Fruit fly (Drosophila melanogaster) whole organism, adult: ENCODE measurements around the gene Mur2B.

ENCODE experiments used
- CG11617 ChIP-seq: fragments of 200-800 bp; sonication (Bioruptor generic); optimal IDR thresholded peaks from 2 replicates; lab custom pipeline; 2017; ENCODE audit warnings: mild to moderate bottlenecking, missing biosample characterization, missing genetic modification reagents, missing genetic modification characterization
- CG12768 ChIP-seq: fragments of 200-800 bp; sonication (Bioruptor generic); optimal IDR thresholded peaks from 2 replicates; lab custom pipeline; 2017; ENCODE audit warnings: missing biosample characterization, missing genetic modification characterization, mild to moderate bottlenecking, moderate library complexity, missing genetic modification reagents
- CG14711 ChIP-seq: fragments of 200-800 bp; sonication (Bioruptor generic); optimal IDR thresholded peaks from 2 replicates; lab custom pipeline; 2018; ENCODE audit warnings: missing biosample characterization, mild to moderate bottlenecking, missing genetic modification characterization, moderate library complexity
- CG1620 ChIP-seq: fragments of 200-800 bp; sonication (Bioruptor generic); optimal IDR thresholded peaks from 2 replicates; lab custom pipeline; 2016; ENCODE audit warnings: missing biosample characterization, missing genetic modification characterization
- CG33017 ChIP-seq: fragments of 200-800 bp; sonication (Bioruptor generic); optimal IDR thresholded peaks from 2 replicates; lab custom pipeline; 2018; ENCODE audit warnings: missing biosample characterization, mild to moderate bottlenecking, missing genetic modification characterization, moderate library complexity
- CG5204 ChIP-seq: fragments of 200-800 bp; sonication (Bioruptor generic); optimal IDR thresholded peaks from 2 replicates; lab custom pipeline; 2016; ENCODE audit warnings: missing biosample characterization, missing genetic modification characterization
- CG7045 ChIP-seq: fragments of 200-800 bp; sonication (Bioruptor generic); optimal IDR thresholded peaks from 2 replicates; lab custom pipeline; 2017; ENCODE audit warnings: missing biosample characterization, mild to moderate bottlenecking, missing genetic modification characterization
- CG7101 ChIP-seq: fragments of 200-800 bp; sonication (Bioruptor generic); optimal IDR thresholded peaks from 2 replicates; lab custom pipeline; 2018; ENCODE audit warnings: missing biosample characterization, mild to moderate bottlenecking, missing genetic modification characterization, moderate library complexity
- Clk ChIP-seq: fragments of 200-800 bp; sonication (Bioruptor generic); optimal IDR thresholded peaks from 2 replicates; lab custom pipeline; 2017; ENCODE audit warnings: missing biosample characterization, missing genetic modification characterization
- Crg-1 ChIP-seq: fragments of 200-800 bp; sonication (Bioruptor generic); optimal IDR thresholded peaks from 2 replicates; lab custom pipeline; 2016; ENCODE audit warnings: missing biosample characterization, missing genetic modification characterization
- Hr96 ChIP-seq: fragments of 200-800 bp; sonication (Bioruptor generic); optimal IDR thresholded peaks from 2 replicates; lab custom pipeline; 2016; ENCODE audit warnings: missing biosample characterization, missing genetic modification characterization
- Mnt ChIP-seq: fragments of 200-800 bp; sonication (Bioruptor generic); optimal IDR thresholded peaks from 2 replicates; lab custom pipeline; 2016; ENCODE audit warnings: missing biosample characterization, mild to moderate bottlenecking, missing genetic modification characterization
- bab1 ChIP-seq: fragments of 200-800 bp; sonication (Bioruptor generic); optimal IDR thresholded peaks from 3 replicates; lab custom pipeline; 2019; ENCODE audit warnings: missing biosample characterization, mild to moderate bottlenecking, missing genetic modification characterization, moderate library complexity
- cic ChIP-seq: fragments of 200-800 bp; sonication (Bioruptor generic); optimal IDR thresholded peaks from 2 replicates; lab custom pipeline; 2017; ENCODE audit warnings: missing biosample characterization, mild to moderate bottlenecking, missing genetic modification characterization, moderate library complexity
- cnc ChIP-seq, 2 experiments: fragments of >200 bp; optimal IDR thresholded peaks; 2 replicates each; lab custom pipeline; 2017
- kay ChIP-seq: fragments of 200-800 bp; sonication (Bioruptor generic); peaks from one replicate; lab custom pipeline; 2016; ENCODE audit warnings: missing biosample characterization, missing genetic modification characterization, borderline replicate concordance
- ovo ChIP-seq: fragments of 200-800 bp; sonication (Bioruptor generic); optimal IDR thresholded peaks from 2 replicates; lab custom pipeline; 2016; ENCODE audit warnings: missing biosample characterization, missing genetic modification characterization
- pad ChIP-seq: fragments of 200-800 bp; sonication (Bioruptor generic); optimal IDR thresholded peaks from 3 replicates; lab custom pipeline; 2017; ENCODE audit warnings: missing biosample characterization, missing genetic modification characterization, mild to moderate bottlenecking, moderate library complexity, missing genetic modification reagents
- tj ChIP-seq: fragments of 200-800 bp; sonication (Bioruptor generic); optimal IDR thresholded peaks from 3 replicates; lab custom pipeline; 2017; ENCODE audit warnings: missing biosample characterization, mild to moderate bottlenecking, missing genetic modification characterization, moderate library complexity
- toe ChIP-seq: fragments of 200-800 bp; sonication (Bioruptor generic); optimal IDR thresholded peaks from 2 replicates; lab custom pipeline; 2016; ENCODE audit warnings: missing biosample characterization, missing genetic modification characterization

Mur2B gene

dm6 chrX:1507751-1508150 is 160.8 kb downstream of the Mur2B start, which contains the start of gene Nmdar2:
Gene Nmdar2 (minus strand): TSS chrX:1507809.
- TF ChIP-seq cic (GFP tag; lab: Kevin White, UChicago) = no peak
- TF ChIP-seq pad (GFP tag; lab: Kevin White, UChicago) = no peak
- no peak for TF ChIP-seq kay (GFP tag; lab: Kevin White, UChicago)
- TF ChIP-seq cnc (optimal IDR thresholded peaks at IDR 0.05; lab: Kevin White, UChicago) = no peak
- TF ChIP-seq CG5204 (GFP tag; lab: Kevin White, UChicago) = no peak
- no peak for TF ChIP-seq Clk (GFP tag; lab: Kevin White, UChicago)
- no peak for TF ChIP-seq ovo (GFP tag; lab: Kevin White, UChicago)
- TF ChIP-seq toe (GFP tag; lab: Kevin White, UChicago) = no peak
- no peak for TF ChIP-seq tj (GFP tag; lab: Kevin White, UChicago)
- TF ChIP-seq bab1 = no peak
- no peak for TF ChIP-seq CG33017 (tag; lab: Kevin White, UChicago)
- TF ChIP-seq Hr96 (GFP tag; lab: Kevin White, UChicago) = no peak
- no peak for TF ChIP-seq CG7045 (GFP tag; lab: Kevin White, UChicago)
- no peak for TF ChIP-seq CG11617 (GFP tag; lab: Kevin White, UChicago)
- TF ChIP-seq CG14711 = no peak
- no peak for TF ChIP-seq Mnt (GFP tag; lab: Kevin White, UChicago)
- TF ChIP-seq CG1620 = no peak
- TF ChIP-seq CG12768 (GFP tag; lab: Kevin White, UChicago) = no peak
- no peak for TF ChIP-seq Crg-1 (GFP tag; lab: Kevin White, UChicago)

- TF ChIP-seq toe (GFP tag; lab: Kevin White, UChicago) (no peak), CG7101 (tag; lab: Kevin White, UChicago) (peak; percentile 89), Hr96 (GFP tag; lab: Kevin White, UChicago) (peak; percentile 77), Clk (GFP tag; lab: Kevin White, UChicago) (peak; percentile 5), tj (GFP tag; lab: Kevin White, UChicago) (peak; percentile 62), CG14711 (peak; percentile 70), Mnt (GFP tag; lab: Kevin White, UChicago) (peak; percentile 95), CG33017 (tag; lab: Kevin White, UChicago) (peak; percentile 72), CG7045 (GFP tag; lab: Kevin White, UChicago) (peak; percentile 3), Crg-1 (GFP tag; lab: Kevin White, UChicago) (peak; percentile 71), CG5204 (GFP tag; lab: Kevin White, UChicago) (no peak), kay (GFP tag; lab: Kevin White, UChicago) (no peak), CG1620 (peak; percentile 75), pad (GFP tag; lab: Kevin White, UChicago) (peak; percentile 76), CG12768 (GFP tag; lab: Kevin White, UChicago) (no peak), cic (GFP tag; lab: Kevin White, UChicago) (peak; percentile 24), CG11617 (GFP tag; lab: Kevin White, UChicago) (peak; percentile 75), cnc (optimal IDR thresholded peaks at IDR 0.05; lab: Kevin White, UChicago) (no peak), bab1 (peak; percentile 92), ovo (GFP tag; lab: Kevin White, UChicago) (peak; percentile 61)
Measured at dm6 chrX:1482840-1483518, 185.6 kb downstream of the Mur2B start, which contains the start of the genes sta and inc. Gene sta (minus strand): TSS chrX:1483413. Gene inc (plus strand): TSS chrX:1483479.

dm6 chrX:1480426-1480825 is 188.2 kb downstream of the Mur2B start:
- TF ChIP-seq CG7045 (GFP tag; lab: Kevin White, UChicago) (no peak), tj (GFP tag; lab: Kevin White, UChicago) (no peak), Crg-1 (GFP tag; lab: Kevin White, UChicago) (no peak), CG11617 (GFP tag; lab: Kevin White, UChicago) (no peak), CG12768 (GFP tag; lab: Kevin White, UChicago) (peak; percentile 10), Hr96 (GFP tag; lab: Kevin White, UChicago) (no peak), cnc (optimal IDR thresholded peaks at IDR 0.05; lab: Kevin White, UChicago) (peak in 1 of 2 experiments; percentile 30), kay (GFP tag; lab: Kevin White, UChicago) (no peak), CG14711 (no peak), Mnt (GFP tag; lab: Kevin White, UChicago) (peak; percentile 12), cic (GFP tag; lab: Kevin White, UChicago) (peak; percentile 51)

dm6 chrX:1478276-1479122 is 190.1 kb downstream of the Mur2B start, which contains the start of gene rush:
Gene rush (plus strand): TSS chrX:1478552.
- TF ChIP-seq CG14711 (no peak), CG7101 (tag; lab: Kevin White, UChicago) (peak; percentile 38), pad (GFP tag; lab: Kevin White, UChicago) (peak; percentile 73), CG7045 (GFP tag; lab: Kevin White, UChicago) (no peak), CG1620 (peak; percentile 49), Clk (GFP tag; lab: Kevin White, UChicago) (no peak), CG33017 (tag; lab: Kevin White, UChicago) (no peak), CG11617 (GFP tag; lab: Kevin White, UChicago) (peak; percentile 23), ovo (GFP tag; lab: Kevin White, UChicago) (peak; percentile 44), CG5204 (GFP tag; lab: Kevin White, UChicago) (no peak), kay (GFP tag; lab: Kevin White, UChicago) (no peak), tj (GFP tag; lab: Kevin White, UChicago) (no peak), bab1 (peak; percentile 21), CG12768 (GFP tag; lab: Kevin White, UChicago) (no peak), Hr96 (GFP tag; lab: Kevin White, UChicago) (peak; percentile 43), cnc (optimal IDR thresholded peaks at IDR 0.05; lab: Kevin White, UChicago) (no peak), Mnt (GFP tag; lab: Kevin White, UChicago) (peak; percentile 62), cic (GFP tag; lab: Kevin White, UChicago) (peak; percentile 4), Crg-1 (GFP tag; lab: Kevin White, UChicago) (peak; percentile 59), toe (GFP tag; lab: Kevin White, UChicago) (no peak)
